Fruit fly (Drosophila melanogaster): ENCODE results near the gene CG12155.

The CG12155 gene

dm6 chrX:7768147-7768787 is 39.7 kb downstream of the CG12155 start, which contains the start of gene CG34338:
Gene CG34338, plus strand, starts transcription at chrX:7768737.
- TF ChIP-seq pad (GFP tag; optimal IDR thresholded peaks at IDR 0.05) (no peak), kay (GFP tag; ENCODE audit: borderline replicate concordance) (no peak), CG14711 (tag; optimal IDR thresholded peaks at IDR 0.05) (no peak), tj (GFP tag; optimal IDR thresholded peaks at IDR 0.05) (no peak), CG7045 (GFP tag; optimal IDR thresholded peaks at IDR 0.05) (no peak), toe (GFP tag; optimal IDR thresholded peaks at IDR 0.05) (no peak), cic (GFP tag; optimal IDR thresholded peaks at IDR 0.05) (no peak), CG12768 (GFP tag; optimal IDR thresholded peaks at IDR 0.05) (no peak), CG11617 (GFP tag; optimal IDR thresholded peaks at IDR 0.05) (no peak), cnc (optimal IDR thresholded peaks at IDR 0.05) (no peak)

- no peak for TF ChIP-seq bab1 (GFP tag; optimal IDR thresholded peaks at IDR 0.05)
- TF ChIP-seq pad (GFP tag; optimal IDR thresholded peaks at IDR 0.05), result no peak
- no peak for TF ChIP-seq Clk (GFP tag; optimal IDR thresholded peaks at IDR 0.05)
- no peak for TF ChIP-seq Mnt (GFP tag; optimal IDR thresholded peaks at IDR 0.05)
- no peak for TF ChIP-seq CG1620 (GFP tag; optimal IDR thresholded peaks at IDR 0.05)
- TF ChIP-seq Hr96 (GFP tag; optimal IDR thresholded peaks at IDR 0.05), result no peak
- TF ChIP-seq CG12768 (GFP tag; optimal IDR thresholded peaks at IDR 0.05), result no peak
- TF ChIP-seq cic (GFP tag; optimal IDR thresholded peaks at IDR 0.05), result no peak
- TF ChIP-seq Crg-1 (GFP tag; optimal IDR thresholded peaks at IDR 0.05), result no peak
- no peak for TF ChIP-seq kay (GFP tag; ENCODE audit: borderline replicate concordance)
- TF ChIP-seq CG11617 (GFP tag; optimal IDR thresholded peaks at IDR 0.05), result no peak
- TF ChIP-seq ovo (GFP tag; optimal IDR thresholded peaks at IDR 0.05), result no peak
- no peak for TF ChIP-seq cnc (optimal IDR thresholded peaks at IDR 0.05)
- TF ChIP-seq toe (GFP tag; optimal IDR thresholded peaks at IDR 0.05), result no peak
- no peak for TF ChIP-seq tj (GFP tag; optimal IDR thresholded peaks at IDR 0.05)
- TF ChIP-seq CG7101 (tag; optimal IDR thresholded peaks at IDR 0.05), result no peak
- TF ChIP-seq CG33017 (tag; optimal IDR thresholded peaks at IDR 0.05), result no peak
These were observed 49.4 kb downstream of the CG12155 start, which contains the start of gene CG32718 for dm6 chrX:7777905-7778304. Gene CG32718, plus strand, starts transcription at chrX:7778205.

All from whole organism, adult.